Worm (Caenorhabditis elegans) whole organism, L3 larva: ENCODE data around the gene frpr-3.

Experiments
- ceh-82 ChIP-seq: fragments of 150-350 bp; optimal IDR thresholded peaks from 2 replicates; lab custom pipeline; 2014; ENCODE audit warnings: missing biosample characterization, missing genetic modification characterization
- elt-1 ChIP-seq: fragments of 150-350 bp; optimal IDR thresholded peaks from 2 replicates; lab custom pipeline; 2014; ENCODE audit warnings: missing biosample characterization, missing genetic modification characterization
- eor-1 ChIP-seq, 2 experiments: fragments of 150-350 bp; optimal IDR thresholded peaks; 2 replicates each; lab custom pipeline; 2014 to 2018; ENCODE audit warnings: missing biosample characterization in 2 of 2, missing genetic modification characterization in 2 of 2
- fos-1 ChIP-seq: fragments of 150-350 bp; optimal IDR thresholded peaks from 2 replicates; lab custom pipeline; 2014; ENCODE audit warnings: missing biosample characterization, missing genetic modification characterization
- lin-15B ChIP-seq: fragments of 150-350 bp; optimal IDR thresholded peaks from 2 replicates; lab custom pipeline; 2014; ENCODE audit warnings: missing biosample characterization, missing genetic modification characterization
- nhr-12 ChIP-seq: fragments of 150-350 bp; optimal IDR thresholded peaks from 2 replicates; lab custom pipeline; 2014; ENCODE audit warnings: missing biosample characterization, missing genetic modification characterization
- nhr-237 ChIP-seq: fragments of 150-350 bp; optimal IDR thresholded peaks from 2 replicates; lab custom pipeline; 2014; ENCODE audit warnings: missing biosample characterization, missing genetic modification characterization
- nhr-67 ChIP-seq: fragments of 150-350 bp; optimal IDR thresholded peaks from 2 replicates; lab custom pipeline; 2014; ENCODE audit warnings: missing biosample characterization, missing genetic modification characterization
- pqm-1 ChIP-seq: fragments of 150-350 bp; optimal IDR thresholded peaks from 2 replicates; lab custom pipeline; 2017; ENCODE audit warnings: missing biosample characterization, missing genetic modification characterization, inconsistent platforms
- sea-2 ChIP-seq: fragments of 150-350 bp; sonication (generic microtip); optimal IDR thresholded peaks from 4 replicates; lab custom pipeline; 2014; ENCODE audit warnings: missing biosample characterization, missing genetic modification reagents, missing genetic modification characterization
- unc-62 ChIP-seq: fragments of 150-350 bp; sonication (generic microtip); optimal IDR thresholded peaks from 4 replicates; lab custom pipeline; 2014; ENCODE audit warnings: missing biosample characterization, missing genetic modification reagents, missing genetic modification characterization

- TF ChIP-seq sea-2 (no peak), elt-1 (tag; lab: Kevin White, UChicago) (no peak), lin-15B (tag; lab: Kevin White, UChicago) (no peak), nhr-67 (tag; lab: Kevin White, UChicago) (no peak), ceh-82 (tag; lab: Kevin White, UChicago) (no peak), eor-1 (tag; optimal IDR thresholded peaks at IDR 0.05; lab: Kevin White, UChicago) (no peak), nhr-12 (no peak), pqm-1 (tag; lab: Kevin White, UChicago) (no peak), fos-1 (tag; lab: Kevin White, UChicago) (no peak), nhr-237 (tag; lab: Kevin White, UChicago) (no peak), unc-62 (GFP tag; lab: Kevin White, UChicago) (no peak)
These were observed 32.5 kb downstream of the frpr-3 start for ce11 chrV:7803563-7803962.
